Fruit fly (Drosophila melanogaster): ENCODE data around the gene CG43057.

Gene CG43057

dm6 chr2L:8230255-8230654, 13.5 kb downstream of the CG43057 start:
- TF ChIP-seq CG12605 (GFP tag; IDR thresholded peaks at IDR 0.05): 0 out of 2 replicates have a peak, but pooled peaks have one; percentile 10
- TF ChIP-seq EcR (GFP tag; optimal IDR thresholded peaks at IDR 0.05): no peak
- TF ChIP-seq CG8301 (tag; optimal IDR thresholded peaks at IDR 0.05): peak; percentile 32
- TF ChIP-seq gl (tag; optimal IDR thresholded peaks at IDR 0.05): no peak
- no peak for TF ChIP-seq Pif1B (GFP tag; optimal IDR thresholded peaks at IDR 0.05)
- peak; percentile 28 for TF ChIP-seq CG15710 (tag; optimal IDR thresholded peaks at IDR 0.05)
- peak; percentile 48 for TF ChIP-seq CG8159 (tag; optimal IDR thresholded peaks at IDR 0.05)
- TF ChIP-seq CG32121 (GFP tag; IDR thresholded peaks at IDR 0.05): no peak
- peak; percentile 26 for TF ChIP-seq CG17806 (tag; optimal IDR thresholded peaks at IDR 0.05)
- TF ChIP-seq Pif1A (GFP tag; optimal IDR thresholded peaks at IDR 0.05): no peak
- TF ChIP-seq rn (GFP tag; IDR thresholded peaks at IDR 0.05): no peak
- TF ChIP-seq CG9948 (tag; optimal IDR thresholded peaks at IDR 0.05): no peak
- TF ChIP-seq Ets98B (GFP tag; IDR thresholded peaks at IDR 0.05): no peak
- no peak for TF ChIP-seq CG10348 (GFP tag; IDR thresholded peaks at IDR 0.05)
- TF ChIP-seq Snoo (tag; optimal IDR thresholded peaks at IDR 0.05): no peak
- no peak for TF ChIP-seq D1 (tag; optimal IDR thresholded peaks at IDR 0.05)
- TF ChIP-seq CG13204 (GFP tag; optimal IDR thresholded peaks at IDR 0.05): no peak
- no peak for TF ChIP-seq CG34367 (tag; optimal IDR thresholded peaks at IDR 0.05)
- no peak for TF ChIP-seq fd96Ca (GFP tag; IDR thresholded peaks at IDR 0.05)
- TF ChIP-seq CG4496 (GFP tag; IDR thresholded peaks at IDR 0.05): peak; percentile 64; the same call in 1 of the 3 replicates
- TF ChIP-seq CG14655 (GFP tag; optimal IDR thresholded peaks at IDR 0.05): peak; percentile 7

dm6 chr2L:8229628-8230027, 14.2 kb downstream of the CG43057 start:
- 0 out of 2 replicates have a peak, but pooled peaks have one; percentile 11 for TF ChIP-seq CG10348 (GFP tag; IDR thresholded peaks at IDR 0.05)
- TF ChIP-seq rn (GFP tag; IDR thresholded peaks at IDR 0.05): peak; percentile 72
- peak; percentile 80 for TF ChIP-seq Ets98B (GFP tag; IDR thresholded peaks at IDR 0.05)
- peak; percentile 53 for TF ChIP-seq CG15710 (tag; optimal IDR thresholded peaks at IDR 0.05)
- TF ChIP-seq CG8159 (tag; optimal IDR thresholded peaks at IDR 0.05): peak; percentile 69
- TF ChIP-seq fd96Ca (GFP tag; IDR thresholded peaks at IDR 0.05): peak; percentile 73
- TF ChIP-seq D1 (tag; optimal IDR thresholded peaks at IDR 0.05): no peak
- peak; percentile 56 for TF ChIP-seq Snoo (tag; optimal IDR thresholded peaks at IDR 0.05)
- no peak for TF ChIP-seq EcR (GFP tag; optimal IDR thresholded peaks at IDR 0.05)
- TF ChIP-seq CG13204 (GFP tag; optimal IDR thresholded peaks at IDR 0.05): no peak
- peak; percentile 47 for TF ChIP-seq Pif1B (GFP tag; optimal IDR thresholded peaks at IDR 0.05)
- TF ChIP-seq gl (tag; optimal IDR thresholded peaks at IDR 0.05): no peak
- peak; percentile 63 for TF ChIP-seq CG17806 (tag; optimal IDR thresholded peaks at IDR 0.05)
- TF ChIP-seq Pif1A (GFP tag; optimal IDR thresholded peaks at IDR 0.05): no peak
- TF ChIP-seq CG9948 (tag; optimal IDR thresholded peaks at IDR 0.05): peak; percentile 51
- peak; percentile 47 for TF ChIP-seq CG14655 (GFP tag; optimal IDR thresholded peaks at IDR 0.05)
- peak; percentile 82 for TF ChIP-seq CG32121 (GFP tag; IDR thresholded peaks at IDR 0.05)
- peak; percentile 43 for TF ChIP-seq CG34367 (tag; optimal IDR thresholded peaks at IDR 0.05)
- TF ChIP-seq CG8301 (tag; optimal IDR thresholded peaks at IDR 0.05): peak; percentile 38
- peak; percentile 86 for TF ChIP-seq CG4496 (GFP tag; IDR thresholded peaks at IDR 0.05)
- TF ChIP-seq CG12605 (GFP tag; IDR thresholded peaks at IDR 0.05): peak; percentile 76

- TF ChIP-seq fd96Ca (GFP tag; IDR thresholded peaks at IDR 0.05) (peak; percentile 85), Snoo (tag; optimal IDR thresholded peaks at IDR 0.05) (no peak), gl (tag; optimal IDR thresholded peaks at IDR 0.05) (no peak), CG4496 (GFP tag; IDR thresholded peaks at IDR 0.05) (peak; percentile 87), CG10348 (GFP tag; IDR thresholded peaks at IDR 0.05) (no peak), Pif1B (GFP tag; optimal IDR thresholded peaks at IDR 0.05) (no peak), CG12605 (GFP tag; IDR thresholded peaks at IDR 0.05) (peak; percentile 29), CG14655 (GFP tag; optimal IDR thresholded peaks at IDR 0.05) (no peak), CG17806 (tag; optimal IDR thresholded peaks at IDR 0.05) (peak; percentile 29), CG32121 (GFP tag; IDR thresholded peaks at IDR 0.05) (peak; percentile 71), EcR (GFP tag; optimal IDR thresholded peaks at IDR 0.05) (no peak), CG8301 (tag; optimal IDR thresholded peaks at IDR 0.05) (no peak), D1 (tag; optimal IDR thresholded peaks at IDR 0.05) (no peak), CG34367 (tag; optimal IDR thresholded peaks at IDR 0.05) (no peak), CG9948 (tag; optimal IDR thresholded peaks at IDR 0.05) (no peak), CG13204 (GFP tag; optimal IDR thresholded peaks at IDR 0.05) (no peak), Ets98B (GFP tag; IDR thresholded peaks at IDR 0.05) (peak; percentile 84)
These were observed 14.7 kb downstream of the CG43057 start for dm6 chr2L:8229134-8229533.

dm6 chr2L:8220393-8220934, 23.3 kb downstream of the CG43057 start, which contains the start of gene Snx6:
Gene Snx6, minus strand, starts transcription at chr2L:8220741.
- TF ChIP-seq EcR (GFP tag; optimal IDR thresholded peaks at IDR 0.05) (peak; percentile 39), CG32121 (GFP tag; IDR thresholded peaks at IDR 0.05) (no peak), CG9948 (tag; optimal IDR thresholded peaks at IDR 0.05) (no peak)

- TF ChIP-seq rn (GFP tag; IDR thresholded peaks at IDR 0.05) (no peak), CG8301 (tag; optimal IDR thresholded peaks at IDR 0.05) (no peak), gl (tag; optimal IDR thresholded peaks at IDR 0.05) (no peak), CG9948 (tag; optimal IDR thresholded peaks at IDR 0.05) (no peak), CG34367 (tag; optimal IDR thresholded peaks at IDR 0.05) (no peak), CG4496 (GFP tag; IDR thresholded peaks at IDR 0.05) (no peak)
These were observed 25.9 kb downstream of the CG43057 start, which contains the start of gene CG8292 for dm6 chr2L:8217917-8218316. Gene CG8292, minus strand, starts transcription at chr2L:8218017.

Measured in whole organism, pupa.